Fruit fly (Drosophila melanogaster): Measurements from ENCODE around the gene CG9915.

Gene CG9915

DNA sequence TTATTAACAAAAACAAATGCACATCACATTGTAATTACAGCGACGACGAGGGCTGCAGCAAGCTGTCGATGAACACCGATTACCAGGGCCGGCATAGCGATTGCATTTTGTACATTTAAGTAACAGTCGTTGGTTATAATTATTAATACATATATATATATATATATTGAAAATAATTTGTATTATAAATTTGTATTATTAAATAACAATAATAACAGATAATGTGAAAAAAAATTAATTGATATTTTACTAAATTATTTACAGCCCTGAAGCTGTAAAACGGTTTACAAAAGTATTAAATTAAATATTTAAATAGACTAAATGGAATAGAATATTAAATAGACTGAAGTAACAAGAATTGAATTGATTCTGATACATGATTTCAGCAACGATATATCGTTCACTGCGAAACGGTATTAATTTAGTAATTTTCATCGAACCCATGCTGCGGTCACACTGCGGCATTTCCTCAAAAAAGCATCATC is 37.0 kb downstream of the CG9915 start, which contains the start of the genes kat80 and Prosalpha4 (continued):
- TF ChIP-seq CG17361 (GFP tag; IDR thresholded peaks at IDR 0.05) = peak; percentile 56; the same call in 1 of the 3 replicates
- no peak for TF ChIP-seq h (optimal IDR thresholded peaks at IDR 0.05)
- TF ChIP-seq vnd (GFP tag; IDR thresholded peaks at IDR 0.05; ENCODE audit: partially characterized antibody) = peak; percentile 53; the same call in 1 of the 3 replicates
- no peak for TF ChIP-seq Camta (GFP tag; optimal IDR thresholded peaks at IDR 0.05)
- TF ChIP-seq crc (GFP tag; optimal IDR thresholded peaks at IDR 0.05) = no peak
- no peak for TF ChIP-seq Dip2 (GFP tag; IDR thresholded peaks at IDR 0.05)
- TF ChIP-seq CG31224 (GFP tag; IDR thresholded peaks at IDR 0.05) = no peak
- no peak for TF ChIP-seq dysf (GFP tag; IDR thresholded peaks at IDR 0.05)
- no peak for TF ChIP-seq twi (tag; optimal IDR thresholded peaks at IDR 0.05)
- TF ChIP-seq Ssrp (tag; optimal IDR thresholded peaks at IDR 0.05) = peak; percentile 20
- TF ChIP-seq stwl (tag; optimal IDR thresholded peaks at IDR 0.05) = peak; percentile 4
- TF ChIP-seq D19A (tag; optimal IDR thresholded peaks at IDR 0.05) = peak; percentile 29
- TF ChIP-seq fru (optimal IDR thresholded peaks at IDR 0.05) = no peak
- no peak for TF ChIP-seq vfl (GFP tag; optimal IDR thresholded peaks at IDR 0.05)
- TF ChIP-seq CG9727 (GFP tag; optimal IDR thresholded peaks at IDR 0.05) = peak; percentile 76
- peak; percentile 26 for TF ChIP-seq CG2120 (GFP tag; optimal IDR thresholded peaks at IDR 0.05)
- no peak for TF ChIP-seq dm (GFP tag; optimal IDR thresholded peaks at IDR 0.05)
- TF ChIP-seq cwo (GFP tag; optimal IDR thresholded peaks at IDR 0.05) = no peak
- TF ChIP-seq MTF-1 (GFP tag; optimal IDR thresholded peaks at IDR 0.05; ENCODE audit: borderline replicate concordance) = no peak
- TF ChIP-seq Hr3 (GFP tag; optimal IDR thresholded peaks at IDR 0.05) = peak; percentile 86
- TF ChIP-seq CG4617 (GFP tag; optimal IDR thresholded peaks at IDR 0.05; ENCODE audit: borderline replicate concordance) = no peak
- no peak for TF ChIP-seq ems (GFP tag; optimal IDR thresholded peaks at IDR 0.05)
- TF ChIP-seq CG30431 (GFP tag; optimal IDR thresholded peaks at IDR 0.05) = no peak
- TF ChIP-seq CG8359 (GFP tag; optimal IDR thresholded peaks at IDR 0.05; ENCODE audit: borderline replicate concordance) = no peak
- peak; percentile 11 for TF ChIP-seq CG4328 (GFP tag; optimal IDR thresholded peaks at IDR 0.05)
- TF ChIP-seq ERR (GFP tag; optimal IDR thresholded peaks at IDR 0.05) = no peak
- peak; percentile 13 for TF ChIP-seq nerfin-1 (tag; optimal IDR thresholded peaks at IDR 0.05)
- no peak for TF ChIP-seq CG14014 (GFP tag; IDR thresholded peaks at IDR 0.05)
- no peak for TF ChIP-seq H15 (GFP tag; IDR thresholded peaks at IDR 0.05)
- TF ChIP-seq CG10267 (tag; optimal IDR thresholded peaks at IDR 0.05) = peak; percentile 48
- TF ChIP-seq gfzf (GFP tag; optimal IDR thresholded peaks at IDR 0.05) = peak; percentile 58
- peak; percentile 79 for TF ChIP-seq Bgb (GFP tag; IDR thresholded peaks at IDR 0.05; ENCODE audit: partially characterized antibody)
- TF ChIP-seq CG9215 (GFP tag; IDR thresholded peaks at IDR 0.05) = no peak
- no peak for TF ChIP-seq hkb (optimal IDR thresholded peaks at IDR 0.05)
- TF ChIP-seq hkb (GFP tag; IDR thresholded peaks at IDR 0.05) = no peak
- no peak for TF ChIP-seq CG1024 (GFP tag; IDR thresholded peaks at IDR 0.05)
- no peak for TF ChIP-seq Oaz (GFP tag; IDR thresholded peaks at IDR 0.05)
- TF ChIP-seq esg (GFP tag; conservative IDR thresholded peaks at IDR 0.05) = no peak
- peak; percentile 34; the same call in 1 of the 2 replicates for TF ChIP-seq CG3847 (GFP tag; IDR thresholded peaks at IDR 0.05)
- TF ChIP-seq crol (GFP tag; IDR thresholded peaks at IDR 0.05) = no peak
- TF ChIP-seq CG34224 (GFP tag; IDR thresholded peaks at IDR 0.05; ENCODE audit: partially characterized antibody) = peak; percentile 55
- TF ChIP-seq prd (optimal IDR thresholded peaks at IDR 0.05) = no peak
- TF ChIP-seq prd (GFP tag; IDR thresholded peaks at IDR 0.05) = peak; percentile 13; the same call in 1 of the 3 replicates
- peak; percentile 20 for TF ChIP-seq fd96Cb (tag; optimal IDR thresholded peaks at IDR 0.05)
- no peak for TF ChIP-seq CrebB (tag; optimal IDR thresholded peaks at IDR 0.05)
- TF ChIP-seq seq (GFP tag; IDR thresholded peaks at IDR 0.05) = no peak
- peak; percentile 49 for TF ChIP-seq Dek (tag; optimal IDR thresholded peaks at IDR 0.05)
- TF ChIP-seq E2f1 (GFP tag; IDR thresholded peaks at IDR 0.05) = no peak
- TF ChIP-seq sens-2 (GFP tag; IDR thresholded peaks at IDR 0.05) = no peak
- TF ChIP-seq CG2116 (GFP tag; optimal IDR thresholded peaks at IDR 0.05) = no peak
- no peak for TF ChIP-seq CG16815 (GFP tag; optimal IDR thresholded peaks at IDR 0.05)
- TF ChIP-seq Fer1 (GFP tag; optimal IDR thresholded peaks at IDR 0.05) = no peak

Data from whole organism, embryonic.